Worm (Caenorhabditis elegans) whole organism, L4/young adult: ENCODE measurements around the gene clec-149.

Source experiments
- W03F9.2 ChIP-seq: fragments of 150-350 bp; optimal IDR thresholded peaks from 2 replicates; lab custom pipeline; 2014; ENCODE audit warnings: missing biosample characterization, missing genetic modification characterization
- dao-5 ChIP-seq: sonication (generic microtip); optimal IDR thresholded peaks from 2 replicates; lab custom pipeline; 2016; ENCODE audit warnings: missing genotype, missing genetic modification characterization, moderate library complexity, missing compliant biosample characterization
- him-1 ChIP-seq: sonication (generic microtip); optimal IDR thresholded peaks from 2 replicates; lab custom pipeline; 2016; ENCODE audit warnings: missing genotype, missing genetic modification reagents, missing genetic modification characterization, missing compliant biosample characterization

The clec-149 gene

DNA sequence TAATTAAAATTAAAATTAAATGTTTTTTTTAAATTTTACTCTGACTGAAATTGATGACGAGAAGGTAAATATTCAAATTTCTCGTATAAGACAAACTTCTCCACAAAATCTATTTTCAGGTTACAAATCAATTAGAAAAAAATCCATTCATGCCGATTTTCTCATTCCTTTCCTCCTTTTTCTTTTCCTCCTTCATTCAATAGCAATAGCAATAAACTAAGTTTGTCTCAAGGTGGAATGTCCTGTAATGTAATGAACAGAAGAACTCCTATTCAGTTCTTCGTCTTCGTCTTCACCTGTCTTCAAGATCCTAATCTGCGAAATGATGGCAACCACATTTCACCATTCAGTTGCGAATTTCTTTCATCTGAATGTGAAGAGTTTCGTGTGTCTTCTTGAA is 7.2 kb upstream of the clec-149 start, which contains the start of gene dac-1:
dac-1 (plus strand) TSS at position 301 of the 400 bp plus-strand sequence.
- TF ChIP-seq W03F9.2 (tag; lab: Kevin White, UChicago) (no peak), him-1 (tag; lab: Kevin White, UChicago) (no peak), dao-5 (no peak)

- TF ChIP-seq dao-5, result no peak
- TF ChIP-seq him-1 (tag; lab: Kevin White, UChicago), result no peak
- TF ChIP-seq W03F9.2 (tag; lab: Kevin White, UChicago), result no peak
These were observed 3.7 kb upstream of the clec-149 start for ce11 chrIII:819313-819712.

DNA sequence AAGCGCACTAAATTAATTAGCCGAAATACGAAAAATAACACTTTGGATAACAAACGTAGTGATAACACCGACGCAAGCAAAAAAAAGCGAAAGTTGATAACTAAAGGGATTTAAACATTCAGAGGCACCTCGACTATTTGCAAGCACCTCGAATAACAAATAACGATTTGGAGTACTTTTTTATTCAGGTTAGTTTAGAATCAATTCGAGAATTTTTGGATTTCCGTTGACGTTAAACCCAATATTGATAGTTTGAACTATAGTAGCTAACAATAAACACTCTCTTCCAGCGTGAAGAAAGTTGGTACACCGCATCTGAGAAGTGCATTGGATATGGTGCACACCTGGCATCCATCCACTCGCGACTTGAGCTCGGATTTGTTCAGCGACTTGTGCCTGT is 2.2 kb downstream of the clec-149 start:
- TF ChIP-seq W03F9.2 (tag; lab: Kevin White, UChicago) (no peak), dao-5 (no peak), him-1 (tag; lab: Kevin White, UChicago) (no peak)

- TF ChIP-seq W03F9.2 (tag; lab: Kevin White, UChicago) (no peak), dao-5 (no peak), him-1 (tag; lab: Kevin White, UChicago) (no peak)
These were observed 8.9 kb downstream of the clec-149 start, which contains the start of gene ceeh-1 for ce11 chrIII:831961-832360. ceeh-1 (minus strand) TSS chrIII:832277.

DNA sequence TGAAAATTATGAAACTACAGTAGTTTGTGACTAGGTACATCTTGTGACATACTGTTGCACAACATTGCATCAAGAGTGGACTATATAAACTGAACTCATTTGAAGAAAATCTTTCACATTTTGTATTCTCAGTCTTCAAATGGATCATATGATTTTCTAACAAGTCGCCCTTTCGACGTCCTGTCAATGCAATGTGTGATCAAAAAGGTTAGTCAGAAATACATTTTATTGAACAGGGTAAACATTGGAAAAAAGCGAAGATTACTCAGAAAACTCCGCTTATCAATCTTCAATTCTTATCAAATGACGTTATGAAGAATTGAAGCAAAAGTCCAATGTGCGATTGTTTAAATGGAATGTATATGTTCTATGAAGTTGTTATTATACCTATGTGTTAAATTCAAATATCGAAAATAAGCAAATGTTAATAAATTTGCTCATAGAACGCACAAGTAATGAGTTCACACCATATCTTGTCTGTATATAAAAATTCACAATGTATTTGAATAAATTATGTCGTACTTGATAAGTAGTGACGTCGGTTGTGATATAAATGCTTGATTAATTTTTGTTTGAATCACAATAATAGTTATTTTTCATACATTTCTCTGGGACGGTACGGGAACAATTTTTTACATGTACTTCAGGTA is 10.0 kb downstream of the clec-149 start, which contains the start of gene zip-2:
zip-2 (plus strand) TSS at position 128 of the 650 bp plus-strand sequence.
- no peak for TF ChIP-seq W03F9.2 (tag; lab: Kevin White, UChicago)
- no peak for TF ChIP-seq him-1 (tag; lab: Kevin White, UChicago)
- TF ChIP-seq dao-5, result no peak

ce11 chrIII:833711-834442 is 10.9 kb downstream of the clec-149 start:
- TF ChIP-seq dao-5, result no peak
- TF ChIP-seq W03F9.2 (tag; lab: Kevin White, UChicago), result peak; percentile 78
- peak; percentile 31 for TF ChIP-seq him-1 (tag; lab: Kevin White, UChicago)

ce11 chrIII:834443-834815 is 11.4 kb downstream of the clec-149 start:
- TF ChIP-seq him-1 (tag; lab: Kevin White, UChicago) (no peak), dao-5 (no peak), W03F9.2 (tag; lab: Kevin White, UChicago) (no peak)

DNA sequence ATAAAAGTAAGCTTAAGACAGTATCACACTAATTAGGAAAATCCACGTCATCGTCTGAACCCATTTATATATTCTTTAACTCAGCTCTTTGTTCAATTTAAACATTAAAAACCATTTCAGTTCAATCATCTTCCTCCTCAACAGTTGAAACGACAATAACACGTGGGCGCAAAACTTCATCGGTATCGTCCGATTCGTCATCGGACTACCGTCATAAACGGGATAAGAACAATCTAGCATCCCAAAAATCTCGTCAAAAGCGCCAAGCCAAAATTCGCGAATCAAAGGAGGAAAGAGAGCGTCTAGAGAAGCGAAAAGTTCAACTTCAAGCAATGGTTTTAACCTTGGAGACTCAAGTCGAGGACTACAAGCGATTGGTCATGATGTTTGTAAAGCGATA is 12.2 kb downstream of the clec-149 start:
- TF ChIP-seq dao-5, result no peak
- no peak for TF ChIP-seq W03F9.2 (tag; lab: Kevin White, UChicago)
- no peak for TF ChIP-seq him-1 (tag; lab: Kevin White, UChicago)

DNA sequence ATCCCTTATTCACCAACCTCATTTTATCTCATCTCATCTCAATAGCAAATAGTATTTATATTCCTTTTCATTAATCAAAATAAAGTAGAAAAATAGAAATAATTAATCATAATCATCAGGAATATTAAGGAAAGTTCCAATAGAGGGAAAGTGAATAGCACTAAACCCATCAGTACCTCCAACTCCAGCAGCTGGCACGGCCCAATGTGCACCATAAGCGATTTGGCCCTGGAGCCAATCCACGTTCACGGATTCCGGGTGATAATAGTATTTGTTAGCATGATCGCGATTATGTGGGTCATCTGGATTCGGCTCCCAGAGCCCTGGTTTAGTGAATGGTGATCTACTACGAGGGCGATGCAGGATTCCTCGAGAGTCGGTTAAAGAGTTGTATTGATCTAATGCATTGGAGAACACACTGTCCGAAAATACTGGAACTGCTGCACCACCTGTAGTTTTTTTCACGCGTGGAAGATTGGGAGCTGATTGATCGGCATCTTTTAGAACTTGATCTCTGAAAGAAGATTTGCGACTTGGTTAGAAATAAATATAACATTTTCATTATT is 12.8 kb downstream of the clec-149 start:
- TF ChIP-seq him-1 (tag; lab: Kevin White, UChicago), result peak; percentile 81
- TF ChIP-seq W03F9.2 (tag; lab: Kevin White, UChicago), result peak; percentile 1
- TF ChIP-seq dao-5, result peak; percentile 60

- TF ChIP-seq him-1 (tag; lab: Kevin White, UChicago) (no peak), W03F9.2 (tag; lab: Kevin White, UChicago) (no peak), dao-5 (no peak)
These were observed 16.5 kb downstream of the clec-149 start, which contains the start of gene dos-3 for ce11 chrIII:839491-839890. dos-3 (minus strand) TSS chrIII:839591.

DNA sequence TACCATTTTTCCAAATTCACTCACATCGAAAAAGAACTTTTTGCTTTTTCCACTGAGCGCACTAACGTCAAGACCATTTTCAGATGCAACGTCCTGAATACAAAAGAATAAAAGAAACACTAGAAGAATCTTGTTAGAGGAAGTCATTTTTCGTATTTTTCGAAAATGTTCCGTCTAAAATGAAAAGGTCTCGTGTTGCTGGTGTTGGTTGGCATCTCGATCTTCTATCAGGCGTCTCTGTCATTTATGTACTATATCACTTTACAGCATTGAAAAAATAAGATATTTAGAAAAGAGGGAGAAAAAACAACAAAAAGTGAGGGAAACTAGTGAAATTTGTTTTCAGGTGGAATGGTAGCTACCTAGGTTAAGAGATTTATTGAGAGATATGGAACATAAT is 18.2 kb downstream of the clec-149 start, which contains the start of gene K02F3.9:
K02F3.9 (minus strand) TSS at position 190 of the 400 bp plus-strand sequence.
- TF ChIP-seq W03F9.2 (tag; lab: Kevin White, UChicago), result no peak
- no peak for TF ChIP-seq him-1 (tag; lab: Kevin White, UChicago)
- TF ChIP-seq dao-5, result no peak

DNA sequence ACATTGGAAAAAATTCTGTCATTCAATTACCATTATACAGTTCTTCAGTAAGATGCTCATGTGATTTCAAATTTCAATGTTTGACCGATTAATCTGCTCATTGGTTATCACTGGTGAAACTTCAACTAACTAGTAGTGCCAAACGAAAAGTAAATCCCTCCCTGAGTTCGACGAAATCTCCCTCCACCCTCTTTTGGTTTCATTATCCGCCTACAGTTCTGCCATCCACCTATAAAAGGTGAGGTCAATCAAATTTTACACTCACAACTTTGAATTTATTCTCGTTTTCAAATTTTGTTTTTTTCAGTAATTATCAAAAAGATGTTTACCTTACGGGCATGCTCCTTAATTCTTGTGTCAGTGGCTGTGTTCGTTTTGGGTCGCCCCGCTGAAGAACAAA is 19.6 kb downstream of the clec-149 start, which contains the start of gene far-8:
far-8 (plus strand) TSS at position 301 of the 400 bp plus-strand sequence.
- TF ChIP-seq W03F9.2 (tag; lab: Kevin White, UChicago) (no peak), dao-5 (no peak), him-1 (tag; lab: Kevin White, UChicago) (no peak)

DNA sequence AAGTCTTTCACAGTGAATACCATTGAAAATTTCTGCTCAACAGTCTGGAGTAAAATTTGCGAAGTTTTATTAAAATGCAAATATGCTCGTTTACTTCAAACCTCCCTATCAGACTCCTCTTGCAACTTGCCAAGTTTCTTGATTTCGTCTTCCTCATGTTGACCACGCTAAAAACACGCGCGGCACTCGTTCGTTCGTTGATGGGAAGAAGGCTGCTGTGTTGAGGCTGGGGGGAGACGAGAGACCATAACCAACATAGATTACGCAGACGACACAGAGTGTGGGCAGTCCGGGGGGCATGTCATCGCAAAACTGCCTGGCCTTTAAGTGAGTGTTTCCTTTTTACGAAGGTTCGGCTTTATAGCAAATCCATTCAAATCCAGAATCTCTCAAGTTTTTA is 21.0 kb downstream of the clec-149 start:
- TF ChIP-seq W03F9.2 (tag; lab: Kevin White, UChicago) (no peak), dao-5 (no peak), him-1 (tag; lab: Kevin White, UChicago) (no peak)

DNA sequence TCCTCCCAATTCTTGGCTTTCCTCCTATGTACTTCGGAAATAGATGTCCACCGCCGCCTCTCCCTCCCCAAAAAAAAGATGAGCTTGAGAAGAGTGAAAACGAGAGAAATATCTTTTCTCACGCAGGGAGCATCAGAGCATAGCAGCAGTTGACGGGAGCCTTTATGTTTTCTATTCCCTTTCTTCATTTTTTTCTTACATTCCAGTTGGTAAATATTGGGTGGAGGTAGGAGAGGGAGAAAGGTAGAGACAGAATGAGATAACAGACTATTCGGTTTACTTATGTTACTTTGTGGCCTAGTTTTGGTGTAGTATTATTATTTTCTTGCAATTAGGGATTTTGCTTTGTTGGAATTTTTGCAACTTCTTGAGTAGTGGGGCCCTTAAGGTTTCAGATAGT is 21.6 kb downstream of the clec-149 start:
- TF ChIP-seq him-1 (tag; lab: Kevin White, UChicago), result no peak
- no peak for TF ChIP-seq dao-5
- TF ChIP-seq W03F9.2 (tag; lab: Kevin White, UChicago), result no peak
